Worm (Caenorhabditis elegans) whole organism, L4/young adult: ENCODE results near the gene eif-3.K.

Experiments
- W03F9.2 ChIP-seq: fragments of 150-350 bp; optimal IDR thresholded peaks from 2 replicates; lab custom pipeline; 2014; ENCODE audit warnings: missing biosample characterization, missing genetic modification characterization
- him-1 ChIP-seq: sonication (generic microtip); optimal IDR thresholded peaks from 2 replicates; lab custom pipeline; 2016; ENCODE audit warnings: missing genotype, missing genetic modification reagents, missing genetic modification characterization, missing compliant biosample characterization

DNA sequence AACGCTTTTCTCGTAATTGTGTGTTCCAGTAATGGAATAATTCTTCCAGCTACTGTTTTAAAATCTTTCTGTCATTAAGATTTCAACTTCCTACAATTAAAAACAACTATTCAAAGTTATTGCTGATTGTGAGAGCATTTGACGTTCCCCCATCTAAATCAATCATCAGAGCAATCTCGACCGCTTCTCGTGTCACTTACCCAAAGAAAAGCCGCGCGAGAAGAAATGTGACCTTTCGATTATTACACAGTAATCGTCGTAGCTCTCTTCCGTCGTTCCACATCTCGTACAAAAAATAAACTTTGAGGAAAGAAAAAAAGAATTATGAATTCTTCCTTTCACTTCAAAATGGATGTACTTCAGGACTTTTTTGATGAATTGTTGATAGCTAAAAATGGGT is 46.4 kb upstream of the eif-3.K start:
- TF ChIP-seq him-1 (tag; lab: Kevin White, UChicago), result no peak
- no peak for TF ChIP-seq W03F9.2
